Worm (Caenorhabditis elegans) whole organism, midembryonic: Measurements from ENCODE around the gene best-15.

Experiments used
- T22C8.4 ChIP-seq: fragments of 200-800 bp; sonication (Bioruptor generic); IDR thresholded peaks from 2 replicates; pipeline ENCODE4 v1.3.6; 2022; ENCODE audit warnings: missing genetic modification characterization, missing compliant biosample characterization
- cog-1 ChIP-seq: sonication (generic microtip); optimal IDR thresholded peaks from 2 replicates; lab custom pipeline; 2016; ENCODE audit warnings: missing genetic modification characterization, missing compliant biosample characterization
- flt-1 ChIP-seq: fragments of 200-800 bp; sonication (Bioruptor generic); IDR thresholded peaks from 2 replicates; pipeline ENCODE4 v1.3.6; 2022; ENCODE audit warnings: missing genetic modification characterization, missing compliant biosample characterization
- klf-2 ChIP-seq: fragments of 200-800 bp; sonication (Bioruptor generic); conservative IDR thresholded peaks from 2 replicates; pipeline ENCODE4 v1.3.6; 2022; ENCODE audit warnings: missing genetic modification reagents, missing genetic modification characterization, missing compliant biosample characterization
- med-1 ChIP-seq: sonication (generic microtip); optimal IDR thresholded peaks from 2 replicates; lab custom pipeline; 2017; ENCODE audit warnings: missing genetic modification characterization, mild to moderate bottlenecking, missing compliant biosample characterization, antibody characterized with exemption, missing genetic modification reagents; ENCODE audit not compliant: insufficient read depth
- ref-1 ChIP-seq: fragments of 200-800 bp; sonication (Bioruptor generic); conservative IDR thresholded peaks from 2 replicates; pipeline ENCODE4 v1.3.6; 2022; ENCODE audit warnings: missing genetic modification reagents, missing genetic modification characterization, missing compliant biosample characterization
- ztf-23 ChIP-seq: fragments of 200-800 bp; sonication (Bioruptor generic); IDR thresholded peaks from 2 replicates; pipeline ENCODE4 v1.3.6; 2022; ENCODE audit warnings: missing genetic modification reagents, missing genetic modification characterization, missing compliant biosample characterization
- ztf-29 ChIP-seq: fragments of 200-800 bp; sonication (Bioruptor generic); IDR thresholded peaks from 2 replicates; pipeline ENCODE4 v1.3.6; 2022; ENCODE audit warnings: missing genetic modification reagents, missing genetic modification characterization, missing compliant biosample characterization

DNA sequence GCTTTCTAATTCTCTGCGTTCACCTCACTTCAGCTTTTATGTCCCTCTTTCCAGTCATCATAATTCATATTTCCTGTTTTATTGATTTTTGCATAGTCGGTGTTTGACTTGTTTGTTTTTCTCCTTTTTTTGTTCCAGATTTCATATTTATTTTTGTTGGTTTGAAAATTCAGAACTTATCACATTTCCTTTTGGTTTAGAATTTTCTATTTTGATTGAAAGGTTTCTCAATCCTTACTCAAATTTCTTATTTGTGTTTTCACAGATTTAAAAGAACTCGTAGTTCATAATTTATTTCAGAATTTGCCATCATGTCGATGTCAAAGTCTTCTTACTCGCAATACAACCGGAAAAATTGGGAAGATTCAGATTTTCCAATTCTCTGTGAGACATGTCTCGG lies 29.1 kb upstream of the best-15 start, which contains the start of gene rbm-22:
- TF ChIP-seq T22C8.4 (GFP tag; lab: Robert Waterston, UW) = peak; percentile 56; the same call in 1 of the 2 replicates
- TF ChIP-seq flt-1 (GFP tag; lab: Robert Waterston, UW) = no peak
- no peak for TF ChIP-seq klf-2
- TF ChIP-seq ref-1 = no peak
- TF ChIP-seq ztf-29 = no peak
- no peak for TF ChIP-seq cog-1
- TF ChIP-seq med-1 (GFP tag; lab: Kevin White, UChicago) = no peak
- TF ChIP-seq ztf-23 (GFP tag; lab: Robert Waterston, UW) = no peak
